Worm (Caenorhabditis elegans) whole organism, early embryonic: ENCODE measurements around the gene semi-1.

Experiments
- aly-1 ChIP-seq: sonication (generic microtip); optimal IDR thresholded peaks from 2 replicates; lab custom pipeline; 2016; ENCODE audit warnings: missing genetic modification characterization, missing compliant biosample characterization
- ama-1 ChIP-seq: fragments of 150-350 bp; optimal IDR thresholded peaks from 2 replicates; lab custom pipeline; 2014
- ceh-13 ChIP-seq: fragments of 200-800 bp; sonication (Bioruptor generic); optimal IDR thresholded peaks from 2 replicates; lab custom pipeline; 2018; ENCODE audit warnings: mild to moderate bottlenecking, missing genetic modification characterization, missing compliant biosample characterization
- pes-1 ChIP-seq: fragments of 200-800 bp; sonication (Bioruptor generic); IDR thresholded peaks from 2 replicates; pipeline ENCODE4 v1.3.6; 2022; ENCODE audit warnings: missing genetic modification reagents, missing genetic modification characterization, missing compliant biosample characterization
- scrt-1 ChIP-seq: fragments of 200-800 bp; sonication (Bioruptor generic); IDR thresholded peaks from 2 replicates; pipeline ENCODE4 v1.3.6; 2022; ENCODE audit warnings: missing genetic modification characterization, missing compliant biosample characterization
- sea-1 ChIP-seq: fragments of 200-800 bp; sonication (Bioruptor generic); conservative IDR thresholded peaks from 2 replicates; pipeline ENCODE4 v1.3.6; 2022; ENCODE audit warnings: missing genetic modification characterization, missing compliant biosample characterization
- tbx-37 ChIP-seq: fragments of 200-800 bp; sonication (Bioruptor generic); conservative IDR thresholded peaks from 2 replicates; pipeline ENCODE4 v1.3.6; 2022; ENCODE audit warnings: missing genetic modification reagents, missing genetic modification characterization, missing compliant biosample characterization
- tra-4 ChIP-seq: sonication (generic microtip); optimal IDR thresholded peaks from 2 replicates; lab custom pipeline; 2017; ENCODE audit warnings: missing genetic modification characterization, missing compliant biosample characterization

ce11 chrV:13479766-13480165 is 35.2 kb downstream of the semi-1 start, which contains the start of gene T10G3.2:
- TF ChIP-seq pes-1 (GFP tag; lab: Robert Waterston, UW) (no peak), ama-1 (no peak), ceh-13 (GFP tag; lab: Kevin White, UChicago) (no peak), sea-1 (GFP tag; lab: Robert Waterston, UW) (no peak), scrt-1 (GFP tag; lab: Robert Waterston, UW) (no peak), tra-4 (tag; lab: Kevin White, UChicago) (no peak), aly-1 (no peak), tbx-37 (no peak)
